Fruit fly (Drosophila melanogaster) whole organism, pupa: ENCODE results near the gene CG34355.

ENCODE experiments used
- CG10348 ChIP-seq: fragments of 200-800 bp; sonication (Bioruptor generic); IDR thresholded peaks from 2 replicates; pipeline ENCODE4 v1.3.6; 2022; ENCODE audit warnings: missing biosample characterization, missing genetic modification characterization
- CG12605 ChIP-seq: fragments of 200-800 bp; sonication (Bioruptor generic); IDR thresholded peaks from 2 replicates; pipeline ENCODE4 v1.3.6; 2022; ENCODE audit warnings: missing biosample characterization, missing genetic modification characterization
- CG13204 ChIP-seq: fragments of 200-800 bp; sonication (Bioruptor generic); optimal IDR thresholded peaks from 2 replicates; lab custom pipeline; 2018; ENCODE audit warnings: missing biosample characterization, mild to moderate bottlenecking, missing genetic modification characterization, moderate library complexity
- CG14655 ChIP-seq: fragments of 200-800 bp; sonication (Bioruptor generic); optimal IDR thresholded peaks from 3 replicates; lab custom pipeline; 2017; ENCODE audit warnings: mild to moderate bottlenecking, missing biosample characterization, missing genetic modification reagents, missing genetic modification characterization
- CG15710 ChIP-seq: fragments of 200-800 bp; sonication (Bioruptor generic); optimal IDR thresholded peaks from 2 replicates; lab custom pipeline; 2018; ENCODE audit warnings: missing biosample characterization, mild to moderate bottlenecking, missing genetic modification characterization, moderate library complexity
- CG17806 ChIP-seq: fragments of 200-800 bp; sonication (Bioruptor generic); optimal IDR thresholded peaks from 2 replicates; lab custom pipeline; 2018; ENCODE audit warnings: missing biosample characterization, mild to moderate bottlenecking, missing genetic modification characterization, moderate library complexity
- CG32121 ChIP-seq: fragments of 200-800 bp; sonication (Bioruptor generic); IDR thresholded peaks from 2 replicates; pipeline ENCODE4 v1.3.6; 2022; ENCODE audit warnings: missing biosample characterization, missing genetic modification characterization
- CG34367 ChIP-seq: fragments of 200-800 bp; sonication (Bioruptor generic); optimal IDR thresholded peaks from 2 replicates; lab custom pipeline; 2018; ENCODE audit warnings: missing biosample characterization, mild to moderate bottlenecking, missing genetic modification characterization
- CG4496 ChIP-seq: fragments of 200-800 bp; sonication (Bioruptor generic); IDR thresholded peaks from 3 replicates; pipeline ENCODE4 v1.3.6; 2022; ENCODE audit warnings: missing biosample characterization, missing genetic modification characterization
- CG8159 ChIP-seq: fragments of 200-800 bp; sonication (Bioruptor generic); optimal IDR thresholded peaks from 3 replicates; lab custom pipeline; 2018; ENCODE audit warnings: missing biosample characterization, mild to moderate bottlenecking, missing genetic modification characterization, moderate library complexity
- CG8301 ChIP-seq: fragments of 200-800 bp; sonication (Bioruptor generic); optimal IDR thresholded peaks from 2 replicates; lab custom pipeline; 2018; ENCODE audit warnings: missing biosample characterization, mild to moderate bottlenecking, missing genetic modification characterization
- CG9948 ChIP-seq: fragments of 200-800 bp; sonication (Bioruptor generic); optimal IDR thresholded peaks from 2 replicates; lab custom pipeline; 2018; ENCODE audit warnings: missing biosample characterization, mild to moderate bottlenecking, missing genetic modification characterization, moderate library complexity
- D1 ChIP-seq: fragments of 200-800 bp; sonication (Bioruptor generic); optimal IDR thresholded peaks from 2 replicates; lab custom pipeline; 2018; ENCODE audit warnings: missing biosample characterization, mild to moderate bottlenecking, missing genetic modification characterization, moderate library complexity
- EcR ChIP-seq: fragments of 200-800 bp; sonication (Bioruptor generic); optimal IDR thresholded peaks from 3 replicates; lab custom pipeline; 2019; ENCODE audit warnings: missing biosample characterization, missing genetic modification characterization, mild to moderate bottlenecking, moderate library complexity, missing genetic modification reagents
- Ets98B ChIP-seq: fragments of 200-800 bp; sonication (Bioruptor generic); IDR thresholded peaks from 2 replicates; pipeline ENCODE4 v1.3.6; 2022; ENCODE audit warnings: missing biosample characterization, missing genetic modification characterization
- Pif1A ChIP-seq: fragments of 200-800 bp; sonication (Bioruptor generic); optimal IDR thresholded peaks from 3 replicates; lab custom pipeline; 2016; ENCODE audit warnings: missing biosample characterization, missing genetic modification characterization
- Pif1B ChIP-seq: fragments of 200-800 bp; sonication (Bioruptor generic); optimal IDR thresholded peaks from 3 replicates; lab custom pipeline; 2016; ENCODE audit warnings: missing biosample characterization, missing genetic modification characterization
- Snoo ChIP-seq: fragments of 200-800 bp; sonication (Bioruptor generic); optimal IDR thresholded peaks from 3 replicates; lab custom pipeline; 2017; ENCODE audit warnings: missing biosample characterization, mild to moderate bottlenecking, missing genetic modification characterization, inconsistent platforms
- fd96Ca ChIP-seq: fragments of 200-800 bp; sonication (Bioruptor generic); IDR thresholded peaks from 3 replicates; pipeline ENCODE4 v1.3.6; 2022; ENCODE audit warnings: missing biosample characterization, missing genetic modification characterization
- gl ChIP-seq: fragments of 200-800 bp; sonication (Bioruptor generic); optimal IDR thresholded peaks from 2 replicates; lab custom pipeline; 2018; ENCODE audit warnings: missing biosample characterization, mild to moderate bottlenecking, missing genetic modification characterization
- rn ChIP-seq: fragments of 200-800 bp; sonication (Bioruptor generic); IDR thresholded peaks from 2 replicates; pipeline ENCODE4 v1.3.6; 2022; ENCODE audit warnings: missing biosample characterization, missing genetic modification characterization

Gene CG34355

dm6 chr3R:23889922-23890321, 86.3 kb downstream of the CG34355 start, which contains the start of gene Pli:
Gene Pli, minus strand, starts transcription at chr3R:23890052.
- TF ChIP-seq CG8159 (tag; lab: Kevin White, UChicago), result peak; percentile 40
- peak; percentile 24 for TF ChIP-seq EcR (GFP tag; lab: Kevin White, UChicago)
- peak; percentile 5 for TF ChIP-seq CG17806 (tag; lab: Kevin White, UChicago)
- TF ChIP-seq CG10348 (GFP tag; lab: Robert Waterston, UW), result no peak
- peak; percentile 2 for TF ChIP-seq CG15710 (tag; lab: Kevin White, UChicago)
- no peak for TF ChIP-seq Snoo (tag; lab: Kevin White, UChicago)

dm6 chr3R:23890886-23891285, 87.2 kb downstream of the CG34355 start, which contains the start of gene TfIIA-S:
Gene TfIIA-S, minus strand, starts transcription at chr3R:23891060.
- no peak for TF ChIP-seq CG8159 (tag; lab: Kevin White, UChicago)
- peak; percentile 27 for TF ChIP-seq CG15710 (tag; lab: Kevin White, UChicago)

dm6 chr3R:23893460-23893859, 89.8 kb downstream of the CG34355 start, which contains the start of gene tbrd-1:
Gene tbrd-1, minus strand, starts transcription at chr3R:23893560.
- TF ChIP-seq Pif1A (GFP tag; lab: Kevin White, UChicago), result no peak
- no peak for TF ChIP-seq CG4496 (GFP tag; lab: Robert Waterston, UW)
- TF ChIP-seq CG8159 (tag; lab: Kevin White, UChicago), result no peak
- TF ChIP-seq Pif1B (GFP tag; lab: Kevin White, UChicago), result no peak
- no peak for TF ChIP-seq CG12605 (GFP tag; lab: Robert Waterston, UW)

dm6 chr3R:23900092-23900491, 96.4 kb downstream of the CG34355 start:
- TF ChIP-seq Pif1A (GFP tag; lab: Kevin White, UChicago) (no peak), rn (GFP tag; lab: Robert Waterston, UW) (no peak), CG15710 (tag; lab: Kevin White, UChicago) (no peak), CG14655 (no peak), CG13204 (GFP tag; lab: Kevin White, UChicago) (no peak), CG32121 (no peak), Ets98B (GFP tag; lab: Robert Waterston, UW) (no peak), D1 (tag; lab: Kevin White, UChicago) (no peak), Pif1B (GFP tag; lab: Kevin White, UChicago) (no peak), fd96Ca (no peak), CG34367 (tag; lab: Kevin White, UChicago) (no peak), gl (no peak)

- TF ChIP-seq CG15710 (tag; lab: Kevin White, UChicago) (peak; percentile 23), Pif1B (GFP tag; lab: Kevin White, UChicago) (no peak), CG14655 (no peak), CG10348 (GFP tag; lab: Robert Waterston, UW) (no peak), CG12605 (GFP tag; lab: Robert Waterston, UW) (no peak), CG8159 (tag; lab: Kevin White, UChicago) (peak; percentile 65), rn (GFP tag; lab: Robert Waterston, UW) (no peak), CG9948 (tag; lab: Kevin White, UChicago) (peak; percentile 47), gl (no peak), D1 (tag; lab: Kevin White, UChicago) (no peak), CG8301 (tag; lab: Kevin White, UChicago) (no peak), CG34367 (tag; lab: Kevin White, UChicago) (peak; percentile 23), CG32121 (no peak), fd96Ca (no peak), CG17806 (tag; lab: Kevin White, UChicago) (peak; percentile 21), Ets98B (GFP tag; lab: Robert Waterston, UW) (no peak), CG13204 (GFP tag; lab: Kevin White, UChicago) (no peak)
Measured at dm6 chr3R:23902034-23902433, 98.4 kb downstream of the CG34355 start.

dm6 chr3R:23902557-23902956, 98.9 kb downstream of the CG34355 start:
- TF ChIP-seq CG12605 (GFP tag; lab: Robert Waterston, UW) (no peak), fd96Ca (no peak), CG14655 (no peak), rn (GFP tag; lab: Robert Waterston, UW) (no peak), CG17806 (tag; lab: Kevin White, UChicago) (no peak), EcR (GFP tag; lab: Kevin White, UChicago) (no peak), CG4496 (GFP tag; lab: Robert Waterston, UW) (no peak), Snoo (tag; lab: Kevin White, UChicago) (no peak), CG15710 (tag; lab: Kevin White, UChicago) (no peak), gl (no peak), CG8301 (tag; lab: Kevin White, UChicago) (no peak), Pif1B (GFP tag; lab: Kevin White, UChicago) (no peak), CG32121 (0 out of 2 replicates have a peak, but pooled peaks have one; percentile 12), Ets98B (GFP tag; lab: Robert Waterston, UW) (0 out of 2 replicates have a peak, but pooled peaks have one; percentile 9), CG34367 (tag; lab: Kevin White, UChicago) (no peak), CG10348 (GFP tag; lab: Robert Waterston, UW) (no peak), CG13204 (GFP tag; lab: Kevin White, UChicago) (no peak)
- TF ChIP-seq, all 21 proteins: peak for 2
